Fruit fly (Drosophila melanogaster) whole organism, embryonic: ENCODE results near the gene toe.

Source experiments
- Antp ChIP-seq: fragments of 200-800 bp; sonication (Bioruptor generic); optimal IDR thresholded peaks from 3 replicates; lab custom pipeline; 2016; ENCODE audit warnings: missing biosample characterization, missing genetic modification characterization
- B-H2 ChIP-seq: fragments of 200-800 bp; sonication (Bioruptor generic); optimal IDR thresholded peaks from 2 replicates; lab custom pipeline; 2018; ENCODE audit warnings: missing biosample characterization, mild to moderate bottlenecking, missing genetic modification characterization
- CG10274 ChIP-seq: fragments of 200-800 bp; sonication (Bioruptor generic); optimal IDR thresholded peaks from 3 replicates; lab custom pipeline; 2017; ENCODE audit warnings: missing biosample characterization, mild to moderate bottlenecking, missing genetic modification characterization
- CG10959 ChIP-seq: fragments of 200-800 bp; sonication (Bioruptor generic); IDR thresholded peaks from 2 replicates; pipeline ENCODE4 v1.3.6; 2022; ENCODE audit warnings: missing biosample characterization, missing genetic modification characterization
- CG11085 ChIP-seq: fragments of 200-800 bp; sonication (Bioruptor generic); IDR thresholded peaks from 2 replicates; pipeline ENCODE4 v1.3.6; 2022; ENCODE audit warnings: missing biosample characterization, missing genetic modification characterization
- CG11695 ChIP-seq: fragments of 200-800 bp; sonication (Bioruptor generic); IDR thresholded peaks from 3 replicates; pipeline ENCODE4 v1.3.6; 2022; ENCODE audit warnings: missing biosample characterization, missing genetic modification characterization
- CG12219 ChIP-seq: fragments of 200-800 bp; sonication (Bioruptor generic); optimal IDR thresholded peaks from 3 replicates; lab custom pipeline; 2018; ENCODE audit warnings: missing biosample characterization, mild to moderate bottlenecking, missing genetic modification characterization
- CG16779 ChIP-seq: fragments of 200-800 bp; sonication (Bioruptor generic); IDR thresholded peaks from 2 replicates; pipeline ENCODE4 v1.3.6; 2022; ENCODE audit warnings: missing biosample characterization, missing genetic modification characterization
- CG17385 ChIP-seq: fragments of 200-800 bp; sonication (Bioruptor generic); optimal IDR thresholded peaks from 3 replicates; lab custom pipeline; 2018; ENCODE audit warnings: missing biosample characterization, mild to moderate bottlenecking, missing genetic modification characterization
- CG2875 ChIP-seq: fragments of 200-800 bp; sonication (Bioruptor generic); optimal IDR thresholded peaks from 2 replicates; lab custom pipeline; 2017; ENCODE audit warnings: missing biosample characterization, mild to moderate bottlenecking, missing genetic modification characterization, missing genetic modification reagents
- CG4360 ChIP-seq: fragments of 200-800 bp; sonication (Bioruptor generic); IDR thresholded peaks from 2 replicates; pipeline ENCODE4 v1.3.6; 2022; ENCODE audit warnings: missing biosample characterization, missing genetic modification characterization
- CG4404 ChIP-seq: fragments of 200-800 bp; sonication (Bioruptor generic); IDR thresholded peaks from 2 replicates; pipeline ENCODE4 v1.3.6; 2022; ENCODE audit warnings: missing biosample characterization, missing genetic modification characterization
- CG5953 ChIP-seq: fragments of 200-800 bp; sonication (Bioruptor generic); IDR thresholded peaks from 2 replicates; pipeline ENCODE4 v1.3.6; 2022; ENCODE audit warnings: missing biosample characterization, missing genetic modification characterization
- CG7928 ChIP-seq: fragments of 200-800 bp; sonication (Bioruptor generic); optimal IDR thresholded peaks from 2 replicates; lab custom pipeline; 2017; ENCODE audit warnings: missing biosample characterization, mild to moderate bottlenecking, missing genetic modification characterization
- CG8924 ChIP-seq: fragments of 200-800 bp; optimal IDR thresholded peaks from 3 replicates; lab custom pipeline; 2019; ENCODE audit warnings: missing biosample characterization, mild to moderate bottlenecking, missing genetic modification characterization, moderate library complexity
- CTCF ChIP-seq: fragments of 200-800 bp; sonication (Bioruptor generic); optimal IDR thresholded peaks from 2 replicates; lab custom pipeline; 2017; ENCODE audit warnings: missing biosample characterization, mild to moderate bottlenecking, missing genetic modification characterization, moderate library complexity
- Dll ChIP-seq: fragments of 200-800 bp; sonication (Bioruptor generic); IDR thresholded peaks from 4 replicates; pipeline ENCODE4 v1.3.6; 2022; ENCODE audit warnings: missing biosample characterization, missing genetic modification characterization; ENCODE audit not compliant: partially characterized antibody
- E2f1 ChIP-seq: fragments of 200-800 bp; sonication (Bioruptor generic); IDR thresholded peaks from 2 replicates; pipeline ENCODE4 v1.3.6; 2022; ENCODE audit warnings: missing biosample characterization, missing genetic modification characterization
- Ets65A ChIP-seq: fragments of 200-800 bp; sonication (Bioruptor generic); peaks from one replicate; lab custom pipeline; 2016; ENCODE audit warnings: missing biosample characterization, missing genetic modification characterization
- Fer2 ChIP-seq: fragments of 200-800 bp; sonication (Bioruptor generic); optimal IDR thresholded peaks from 2 replicates; lab custom pipeline; 2018; ENCODE audit warnings: missing biosample characterization, mild to moderate bottlenecking, missing genetic modification characterization, moderate library complexity
- HLH4C ChIP-seq: fragments of 200-800 bp; sonication (Bioruptor generic); IDR thresholded peaks from 3 replicates; pipeline ENCODE4 v1.3.6; 2022; ENCODE audit warnings: missing biosample characterization, missing genetic modification characterization; ENCODE audit not compliant: partially characterized antibody
- Optix ChIP-seq: fragments of 200-800 bp; sonication (Bioruptor generic); IDR thresholded peaks from 3 replicates; pipeline ENCODE4 v1.3.6; 2022; ENCODE audit warnings: missing biosample characterization, missing genetic modification characterization
- Poxn ChIP-seq: fragments of 200-800 bp; sonication (Bioruptor generic); IDR thresholded peaks from 2 replicates; pipeline ENCODE4 v1.3.6; 2022; ENCODE audit warnings: missing biosample characterization, missing genetic modification characterization
- Sox102F ChIP-seq: fragments of 200-800 bp; sonication (Bioruptor generic); optimal IDR thresholded peaks from 2 replicates; lab custom pipeline; 2018; ENCODE audit warnings: missing biosample characterization, mild to moderate bottlenecking, missing genetic modification characterization, moderate library complexity
- Taf1 ChIP-seq: fragments of 200-800 bp; sonication (Bioruptor generic); IDR thresholded peaks from 2 replicates; pipeline ENCODE4 v1.3.6; 2022; ENCODE audit warnings: missing biosample characterization, missing genetic modification characterization
- YL-1 ChIP-seq: fragments of 200-800 bp; sonication (Bioruptor generic); optimal IDR thresholded peaks from 3 replicates; lab custom pipeline; 2017; ENCODE audit warnings: missing biosample characterization, mild to moderate bottlenecking, missing genetic modification characterization
- bcd ChIP-seq: fragments of 200-800 bp; sonication (Bioruptor generic); optimal IDR thresholded peaks from 2 replicates; lab custom pipeline; 2017; ENCODE audit warnings: missing biosample characterization, mild to moderate bottlenecking, missing genetic modification characterization
- bowl ChIP-seq: fragments of 200-800 bp; sonication (Bioruptor generic); IDR thresholded peaks from 2 replicates; pipeline ENCODE4 v1.3.6; 2022; ENCODE audit warnings: missing biosample characterization, missing genetic modification characterization
- cato ChIP-seq: fragments of 200-800 bp; sonication (Bioruptor generic); optimal IDR thresholded peaks from 2 replicates; lab custom pipeline; 2016; ENCODE audit warnings: missing biosample characterization, missing genetic modification characterization, borderline replicate concordance
- cg ChIP-seq: fragments of 200-800 bp; sonication (Bioruptor generic); optimal IDR thresholded peaks from 3 replicates; lab custom pipeline; 2019; ENCODE audit warnings: missing biosample characterization, mild to moderate bottlenecking, missing genetic modification characterization, moderate library complexity
- dm ChIP-seq: fragments of 200-800 bp; sonication (Bioruptor generic); optimal IDR thresholded peaks from 3 replicates; lab custom pipeline; 2016; ENCODE audit warnings: missing biosample characterization, missing genetic modification characterization
- dmrt99B ChIP-seq: fragments of 200-800 bp; sonication (Bioruptor generic); optimal IDR thresholded peaks from 2 replicates; lab custom pipeline; 2018; ENCODE audit warnings: missing biosample characterization, mild to moderate bottlenecking, missing genetic modification characterization, moderate library complexity
- fd64A ChIP-seq: fragments of 200-800 bp; sonication (Bioruptor generic); optimal IDR thresholded peaks from 3 replicates; lab custom pipeline; 2018; ENCODE audit warnings: missing biosample characterization, mild to moderate bottlenecking, missing genetic modification characterization
- grn ChIP-seq: fragments of 200-800 bp; sonication (Bioruptor generic); optimal IDR thresholded peaks from 3 replicates; lab custom pipeline; 2017; ENCODE audit warnings: missing biosample characterization, missing genetic modification characterization
- ind ChIP-seq: fragments of 200-800 bp; sonication (Bioruptor generic); optimal IDR thresholded peaks from 3 replicates; lab custom pipeline; 2016; ENCODE audit warnings: missing biosample characterization, missing genetic modification characterization
- kni ChIP-seq: fragments of 200-800 bp; sonication (Bioruptor generic); optimal IDR thresholded peaks from 3 replicates; lab custom pipeline; 2017; ENCODE audit warnings: mild to moderate bottlenecking, missing biosample characterization, missing genetic modification reagents, missing genetic modification characterization
- lov ChIP-seq, 2 experiments: fragments of 200-800 bp in 1 of 2; fragments of >200 bp in 1 of 2; sonication (Bioruptor generic) in 1 of 2; IDR thresholded peaks in 1 of 2; optimal IDR thresholded peaks in 1 of 2; 2 replicates in 1 of 2; 3 replicates in 1 of 2; pipeline versions ENCODE4 v1.3.6 to Lab custom; 2017 to 2022; ENCODE audit warnings: missing biosample characterization in 1 of 2, missing genetic modification characterization in 1 of 2
- mirr ChIP-seq: fragments of 200-800 bp; sonication (Bioruptor generic); optimal IDR thresholded peaks from 3 replicates; lab custom pipeline; 2018; ENCODE audit warnings: missing biosample characterization, mild to moderate bottlenecking, missing genetic modification characterization
- nerfin-1 ChIP-seq: fragments of 200-800 bp; sonication (Bioruptor generic); optimal IDR thresholded peaks from 3 replicates; lab custom pipeline; 2019; ENCODE audit warnings: missing biosample characterization, mild to moderate bottlenecking, missing genetic modification characterization, moderate library complexity
- onecut ChIP-seq: fragments of 200-800 bp; sonication (Bioruptor generic); IDR thresholded peaks from 2 replicates; pipeline ENCODE4 v1.3.6; 2022; ENCODE audit warnings: missing biosample characterization, missing genetic modification characterization
- otp ChIP-seq: fragments of 200-800 bp; sonication (Bioruptor generic); IDR thresholded peaks from 3 replicates; pipeline ENCODE4, ENCODE4 v1.3.6; 2022; ENCODE audit warnings: missing biosample characterization, missing genetic modification characterization
- pb ChIP-seq: fragments of 200-800 bp; sonication (Bioruptor generic); optimal IDR thresholded peaks from 3 replicates; lab custom pipeline; 2016; ENCODE audit warnings: missing biosample characterization, missing genetic modification characterization
- pros ChIP-seq: fragments of 200-800 bp; sonication (Bioruptor generic); optimal IDR thresholded peaks from 3 replicates; lab custom pipeline; 2019; ENCODE audit warnings: missing biosample characterization, mild to moderate bottlenecking, missing genetic modification characterization, moderate library complexity
- ranshi ChIP-seq: fragments of 200-800 bp; sonication (Bioruptor generic); IDR thresholded peaks from 2 replicates; pipeline ENCODE4 v1.3.6; 2022; ENCODE audit warnings: missing biosample characterization, missing genetic modification characterization
- repo ChIP-seq: fragments of 200-800 bp; sonication (Bioruptor generic); optimal IDR thresholded peaks from 2 replicates; lab custom pipeline; 2016; ENCODE audit warnings: missing biosample characterization, missing genetic modification characterization
- run ChIP-seq: fragments of 200-800 bp; sonication (Bioruptor generic); optimal IDR thresholded peaks from 3 replicates; lab custom pipeline; 2018; ENCODE audit warnings: missing biosample characterization, mild to moderate bottlenecking, missing genetic modification characterization
- sens-2 ChIP-seq: fragments of 200-800 bp; sonication (Bioruptor generic); IDR thresholded peaks from 2 replicates; pipeline ENCODE4 v1.3.6; 2022; ENCODE audit warnings: missing biosample characterization, missing genetic modification characterization
- sr ChIP-seq: fragments of 200-800 bp; sonication (Bioruptor generic); IDR thresholded peaks from 3 replicates; pipeline ENCODE4 v1.3.6; 2022; ENCODE audit warnings: missing biosample characterization, missing genetic modification characterization
- tgo ChIP-seq: fragments of 200-800 bp; sonication (Bioruptor generic); IDR thresholded peaks from 3 replicates; pipeline ENCODE4 v1.3.6; 2022; ENCODE audit warnings: missing biosample characterization, missing genetic modification characterization
- twi ChIP-seq: fragments of 200-800 bp; optimal IDR thresholded peaks from 2 replicates; lab custom pipeline; 2019; ENCODE audit warnings: missing biosample characterization, mild to moderate bottlenecking, missing genetic modification characterization, moderate library complexity
- unc-4 ChIP-seq: fragments of 200-800 bp; sonication (Bioruptor generic); IDR thresholded peaks from 2 replicates; pipeline ENCODE4 v1.3.6; 2022; ENCODE audit warnings: missing biosample characterization, missing genetic modification characterization; ENCODE audit not compliant: partially characterized antibody

toe gene

dm6 chr3L:12391240-12391843 is 41.1 kb downstream of the toe start, which contains the start of gene Ncc69 (continued):
- TF ChIP-seq nerfin-1 (tag; lab: Kevin White, UChicago): peak; percentile 71
- no peak for TF ChIP-seq Fer2 (tag; lab: Kevin White, UChicago)
- TF ChIP-seq CG5953 (GFP tag; lab: Robert Waterston, UW): no peak
- no peak; the same call in 1 of the 2 replicates for TF ChIP-seq ranshi (GFP tag; lab: Robert Waterston, UW)
- no peak for TF ChIP-seq sens-2 (GFP tag; lab: Robert Waterston, UW)
- no peak for TF ChIP-seq E2f1
- no peak for TF ChIP-seq CTCF (GFP tag; lab: Kevin White, UChicago)
- TF ChIP-seq CG10959 (GFP tag; lab: Robert Waterston, UW): no peak
- no peak for TF ChIP-seq lov (optimal IDR thresholded peaks at IDR 0.05; lab: Kevin White, UChicago)
- TF ChIP-seq lov (GFP tag; IDR thresholded peaks at IDR 0.05; lab: Robert Waterston, UW): no peak
- no peak for TF ChIP-seq CG8924
- no peak for TF ChIP-seq grn (GFP tag; lab: Kevin White, UChicago)
- TF ChIP-seq Antp (GFP tag; lab: Kevin White, UChicago): no peak
- no peak for TF ChIP-seq CG11695
- no peak for TF ChIP-seq run (tag; lab: Kevin White, UChicago)
- TF ChIP-seq unc-4 (GFP tag; lab: Robert Waterston, UW): 0 out of 2 replicates have a peak, but pooled peaks have one; percentile 22
- TF ChIP-seq HLH4C (GFP tag; lab: Robert Waterston, UW): no peak
- TF ChIP-seq repo (GFP tag; lab: Kevin White, UChicago): no peak
- TF ChIP-seq ind (GFP tag; lab: Kevin White, UChicago): no peak
- TF ChIP-seq Sox102F (GFP tag; lab: Kevin White, UChicago): no peak
- no peak for TF ChIP-seq otp (GFP tag; lab: Robert Waterston, UW)
- TF ChIP-seq Optix (GFP tag; lab: Robert Waterston, UW): no peak
- no peak for TF ChIP-seq YL-1 (GFP tag; lab: Kevin White, UChicago)
- no peak for TF ChIP-seq Poxn
- TF ChIP-seq cg (GFP tag; lab: Kevin White, UChicago): peak; percentile 82
- TF ChIP-seq fd64A (GFP tag; lab: Kevin White, UChicago): no peak
- TF ChIP-seq CG4404 (GFP tag; lab: Robert Waterston, UW): no peak
- 0 out of 2 replicates have a peak, but pooled peaks have one; percentile 5 for TF ChIP-seq onecut (GFP tag; lab: Robert Waterston, UW)
- TF ChIP-seq kni (GFP tag; lab: Kevin White, UChicago): peak; percentile 43
- TF ChIP-seq CG17385 (GFP tag; lab: Kevin White, UChicago): peak; percentile 39
- no peak for TF ChIP-seq dmrt99B
- no peak for TF ChIP-seq CG12219 (GFP tag; lab: Kevin White, UChicago)
- TF ChIP-seq tgo (GFP tag; lab: Robert Waterston, UW): no peak
- TF ChIP-seq CG11085: no peak
- peak; percentile 46 for TF ChIP-seq dm
- TF ChIP-seq twi (tag; lab: Kevin White, UChicago): no peak
- TF ChIP-seq Ets65A: no peak
- no peak for TF ChIP-seq bcd (GFP tag; lab: Kevin White, UChicago)
- no peak for TF ChIP-seq CG7928
- TF ChIP-seq pros: peak; percentile 76
- no peak for TF ChIP-seq cato (GFP tag; lab: Kevin White, UChicago)
- TF ChIP-seq CG16779: no peak
- TF ChIP-seq sr (GFP tag; lab: Robert Waterston, UW): no peak
- TF ChIP-seq CG4360 (GFP tag; lab: Robert Waterston, UW): peak; percentile 32; the same call in 1 of the 2 replicates
- TF ChIP-seq mirr (GFP tag; lab: Kevin White, UChicago): peak; percentile 37
- peak; percentile 31 for TF ChIP-seq B-H2 (GFP tag; lab: Kevin White, UChicago)
- TF ChIP-seq bowl: no peak
- TF ChIP-seq Taf1: no peak
- TF ChIP-seq pb (GFP tag; lab: Kevin White, UChicago): no peak
- TF ChIP-seq CG10274 (GFP tag; lab: Kevin White, UChicago): no peak
- TF ChIP-seq Dll (GFP tag; lab: Robert Waterston, UW): no peak
- no peak for TF ChIP-seq CG2875 (GFP tag; lab: Kevin White, UChicago)
